Worm (Caenorhabditis elegans): Measurements from ENCODE around the gene daf-12.

The daf-12 gene

ce11 chrX:10628454-10628853 lies 7.3 kb upstream of the daf-12 start, which contains the start of gene M79.2:
TSS of gene M79.2 (minus strand) at chrX:10628807.
- no peak for TF ChIP-seq gmeb-1 (tag; optimal IDR thresholded peaks at IDR 0.05)
- no peak for TF ChIP-seq nhr-77 (tag; optimal IDR thresholded peaks at IDR 0.05)
- no peak for TF ChIP-seq nhr-23 (tag; optimal IDR thresholded peaks at IDR 0.05)
- TF ChIP-seq nhr-10 (tag; optimal IDR thresholded peaks at IDR 0.05), result no peak
- no peak for TF ChIP-seq skn-1 (tag; optimal IDR thresholded peaks at IDR 0.05)
- no peak for TF ChIP-seq lin-13 (GFP tag; optimal IDR thresholded peaks at IDR 0.05)
- no peak for TF ChIP-seq mdl-1 (tag; optimal IDR thresholded peaks at IDR 0.05)
- TF ChIP-seq fos-1 (tag; optimal IDR thresholded peaks at IDR 0.05), result peak; percentile 39
- TF ChIP-seq nhr-129 (tag; optimal IDR thresholded peaks at IDR 0.05), result peak; percentile 55
- peak; percentile 45 for TF ChIP-seq sma-9 (GFP tag; optimal IDR thresholded peaks at IDR 0.05)
- no peak for TF ChIP-seq sma-9 (tag; optimal IDR thresholded peaks at IDR 0.05)
- no peak for TF ChIP-seq lin-11 (tag; optimal IDR thresholded peaks at IDR 0.05)
- no peak for TF ChIP-seq aly-2 (tag; optimal IDR thresholded peaks at IDR 0.05)
- TF ChIP-seq egl-27 (tag; optimal IDR thresholded peaks at IDR 0.05), result no peak
- TF ChIP-seq mab-5 (tag; optimal IDR thresholded peaks at IDR 0.05), result no peak
- no peak for TF ChIP-seq nhr-6 (tag; optimal IDR thresholded peaks at IDR 0.05)
- no peak for TF ChIP-seq Y55F3AM.14 (GFP tag; optimal IDR thresholded peaks at IDR 0.05)
- no peak for TF ChIP-seq mbf-1 (tag; optimal IDR thresholded peaks at IDR 0.05)
- TF ChIP-seq nhr-237 (tag; optimal IDR thresholded peaks at IDR 0.05), result no peak
- no peak for TF ChIP-seq ceh-82 (tag; optimal IDR thresholded peaks at IDR 0.05)
- no peak for TF ChIP-seq sma-3 (GFP tag; optimal IDR thresholded peaks at IDR 0.05)
- TF ChIP-seq ztf-4 (tag; optimal IDR thresholded peaks at IDR 0.05), result no peak
- TF ChIP-seq elt-3 (tag; optimal IDR thresholded peaks at IDR 0.05), result no peak
- TF ChIP-seq zag-1 (tag; optimal IDR thresholded peaks at IDR 0.05), result no peak
- no peak for TF ChIP-seq sem-4 (tag; optimal IDR thresholded peaks at IDR 0.05)
- no peak for TF ChIP-seq nhr-12 (tag; optimal IDR thresholded peaks at IDR 0.05)
- no peak for TF ChIP-seq alr-1 (tag; optimal IDR thresholded peaks at IDR 0.05)

DNA sequence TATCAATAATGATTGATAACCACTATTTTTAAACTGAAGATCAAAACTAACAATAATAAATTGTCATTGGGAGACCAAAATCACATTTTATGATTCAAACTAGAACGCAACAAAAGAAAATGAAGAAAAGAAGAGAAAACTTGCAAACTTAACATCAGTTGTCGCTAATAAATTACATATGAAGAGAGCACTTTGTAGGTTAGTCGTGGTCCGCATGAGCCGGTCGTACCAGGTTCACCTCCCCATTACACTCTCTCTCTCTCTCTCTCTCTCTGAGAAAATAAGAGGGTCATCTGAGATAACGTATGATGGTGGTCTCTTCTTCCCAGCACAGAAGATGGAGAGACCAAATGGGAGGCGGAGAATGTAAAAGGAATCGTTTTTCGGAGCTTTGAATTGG lies 6.6 kb upstream of the daf-12 start:
- TF ChIP-seq nhr-21 (tag; optimal IDR thresholded peaks at IDR 0.05) (no peak), mbf-1 (tag; optimal IDR thresholded peaks at IDR 0.05) (no peak), lin-11 (tag; optimal IDR thresholded peaks at IDR 0.05) (no peak), lsy-2 (tag; optimal IDR thresholded peaks at IDR 0.05) (peak in 1 of 2 experiments; percentile 20), unc-62 (GFP tag; optimal IDR thresholded peaks at IDR 0.05) (no peak), egl-27 (tag; optimal IDR thresholded peaks at IDR 0.05) (no peak), sma-3 (GFP tag; optimal IDR thresholded peaks at IDR 0.05) (no peak), unc-55 (GFP tag; optimal IDR thresholded peaks at IDR 0.05) (no peak), R02D3.7 (tag; optimal IDR thresholded peaks at IDR 0.05) (no peak), Y55F3AM.14 (GFP tag; optimal IDR thresholded peaks at IDR 0.05) (no peak), ceh-16 (tag; optimal IDR thresholded peaks at IDR 0.05) (no peak), nhr-129 (tag; optimal IDR thresholded peaks at IDR 0.05) (peak; percentile 21), lin-13 (GFP tag; optimal IDR thresholded peaks at IDR 0.05) (no peak), lin-39 (tag; optimal IDR thresholded peaks at IDR 0.05) (no peak), dmd-4 (tag; optimal IDR thresholded peaks at IDR 0.05) (no peak), alr-1 (tag; optimal IDR thresholded peaks at IDR 0.05) (no peak), sma-9 (GFP tag; optimal IDR thresholded peaks at IDR 0.05) (peak; percentile 11), sma-9 (tag; optimal IDR thresholded peaks at IDR 0.05) (no peak), sem-4 (tag; optimal IDR thresholded peaks at IDR 0.05) (no peak), elt-3 (tag; optimal IDR thresholded peaks at IDR 0.05) (no peak), peb-1 (tag; optimal IDR thresholded peaks at IDR 0.05) (no peak), ZK546.5 (tag; optimal IDR thresholded peaks at IDR 0.05) (no peak), nhr-77 (tag; optimal IDR thresholded peaks at IDR 0.05) (no peak), ztf-4 (tag; optimal IDR thresholded peaks at IDR 0.05) (no peak), ceh-82 (tag; optimal IDR thresholded peaks at IDR 0.05) (no peak), ztf-1 (GFP tag; conservative IDR thresholded peaks at IDR 0.05) (no peak), nhr-23 (tag; optimal IDR thresholded peaks at IDR 0.05) (no peak), nhr-12 (tag; optimal IDR thresholded peaks at IDR 0.05) (no peak), aly-2 (tag; optimal IDR thresholded peaks at IDR 0.05) (no peak), gmeb-1 (tag; optimal IDR thresholded peaks at IDR 0.05) (no peak), fos-1 (tag; optimal IDR thresholded peaks at IDR 0.05) (no peak), nhr-237 (tag; optimal IDR thresholded peaks at IDR 0.05) (no peak), mdl-1 (tag; optimal IDR thresholded peaks at IDR 0.05) (no peak), elt-1 (tag; optimal IDR thresholded peaks at IDR 0.05) (no peak), mab-5 (tag; optimal IDR thresholded peaks at IDR 0.05) (peak; percentile 3), ztf-11 (tag; optimal IDR thresholded peaks at IDR 0.05) (no peak), ama-1 (optimal IDR thresholded peaks at IDR 0.05) (no peak), nhr-25 (tag; optimal IDR thresholded peaks at IDR 0.05) (peak; percentile 5), F13H6.1 (tag; optimal IDR thresholded peaks at IDR 0.05) (peak; percentile 3), C34F6.9 (tag; optimal IDR thresholded peaks at IDR 0.05) (no peak)
